Worm (Caenorhabditis elegans): ENCODE measurements around the gene ubq-1.

DNA sequence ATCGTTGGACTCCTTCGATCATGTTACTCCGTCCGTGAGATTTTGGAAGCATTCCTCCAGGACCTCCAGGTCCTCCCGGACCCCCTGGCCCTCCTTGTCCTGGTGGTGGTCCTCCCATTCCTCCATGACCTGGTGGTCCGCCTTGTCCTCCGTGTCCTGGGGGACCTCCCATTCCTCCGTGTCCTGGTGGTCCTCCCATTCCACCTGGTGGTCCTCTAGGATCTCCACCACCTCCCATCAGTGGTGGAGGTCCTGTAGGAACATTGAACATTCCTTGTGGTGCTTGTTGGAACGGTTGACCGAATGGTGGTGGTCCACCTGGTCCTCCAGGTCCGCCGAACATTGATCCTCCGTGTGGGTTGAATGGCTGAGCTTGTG lies 13.8 kb downstream of the ubq-1 start:
- no peak for TF ChIP-seq fkh-10 (GFP tag; optimal IDR thresholded peaks at IDR 0.05)
- no peak for TF ChIP-seq ceh-82 (tag; optimal IDR thresholded peaks at IDR 0.05)
- no peak for TF ChIP-seq zag-1 (tag; optimal IDR thresholded peaks at IDR 0.05)
- TF ChIP-seq nhr-76 (tag; optimal IDR thresholded peaks at IDR 0.05), result no peak
- no peak for TF ChIP-seq ama-1 (optimal IDR thresholded peaks at IDR 0.05)
- TF ChIP-seq ces-1 (GFP tag; optimal IDR thresholded peaks at IDR 0.05), result no peak
- TF ChIP-seq daf-8 (GFP tag; IDR thresholded peaks at IDR 0.05), result no peak
- no peak for TF ChIP-seq dve-1 (tag; optimal IDR thresholded peaks at IDR 0.05; ENCODE audit: insufficient read depth)
- no peak for TF ChIP-seq nhr-11 (tag; optimal IDR thresholded peaks at IDR 0.05)
